Worm (Caenorhabditis elegans) whole organism, L4 larva: Measurements from ENCODE around the gene C52E2.4.

Source experiments
- Y75B8A.6 ChIP-seq: fragments of 200-800 bp; sonication (Bioruptor generic); IDR thresholded peaks from 2 replicates; pipeline ENCODE4 v1.3.6; 2022; ENCODE audit warnings: missing genetic modification reagents, missing genetic modification characterization, missing compliant biosample characterization
- ZK546.5 ChIP-seq, 2 experiments: sonication (generic microtip); optimal IDR thresholded peaks; 2 replicates each; lab custom pipeline; 2017; ENCODE audit warnings: missing biosample characterization in 2 of 2, missing genetic modification characterization in 2 of 2
- ama-1 ChIP-seq: fragments of 150-350 bp; optimal IDR thresholded peaks from 2 replicates; lab custom pipeline; 2014; ENCODE audit warnings: inconsistent platforms, mixed read lengths
- fos-1 ChIP-seq: fragments of 150-350 bp; optimal IDR thresholded peaks from 2 replicates; lab custom pipeline; 2014; ENCODE audit warnings: missing biosample characterization, missing genetic modification characterization
- saeg-2 ChIP-seq: fragments of 200-800 bp; sonication (Bioruptor generic); IDR thresholded peaks from 2 replicates; pipeline ENCODE4 v1.3.6; 2022; ENCODE audit warnings: missing genetic modification reagents, missing genetic modification characterization, missing compliant biosample characterization
- snpc-4 ChIP-seq: fragments of 150-350 bp; optimal IDR thresholded peaks from 2 replicates; lab custom pipeline; 2014; ENCODE audit warnings: missing biosample characterization, missing genetic modification characterization
- tra-1 ChIP-seq: fragments of 200-800 bp; sonication (Bioruptor generic); IDR thresholded peaks from 2 replicates; pipeline ENCODE4 v1.3.6; 2022; ENCODE audit warnings: missing genetic modification reagents, missing genetic modification characterization, missing compliant biosample characterization
- unc-39 ChIP-seq: sonication (generic microtip); optimal IDR thresholded peaks from 2 replicates; lab custom pipeline; 2017; ENCODE audit warnings: missing biosample characterization, missing genetic modification characterization
- unc-62 ChIP-seq, 3 experiments: fragments of 150-350 bp in 1 of 3; sonication (generic microtip); optimal IDR thresholded peaks in 2 of 3; peaks in 1 of 3; 1 replicate in 1 of 3; 2 replicates in 2 of 3; lab custom pipeline; 2014 to 2017; ENCODE audit warnings: missing biosample characterization in 3 of 3, missing genetic modification characterization in 3 of 3, missing genetic modification reagents in 3 of 3, missing genotype in 1 of 3

ce11 chrII:1842894-1843293 is at the start of gene C52E2.4, which contains the start of gene C52E2.5:
- TF ChIP-seq unc-39 (tag; lab: Kevin White, UChicago) (no peak), tra-1 (GFP tag; lab: Robert Waterston, UW) (no peak), ama-1 (lab: Kevin White, UChicago) (no peak), fos-1 (no peak), saeg-2 (no peak), unc-62 (GFP tag; optimal IDR thresholded peaks at IDR 0.05 in 1 of 2; lab: Kevin White, UChicago) (no peak), unc-62 (tag; optimal IDR thresholded peaks at IDR 0.05; lab: Kevin White, UChicago) (no peak), snpc-4 (no peak), Y75B8A.6 (no peak), ZK546.5 (tag; optimal IDR thresholded peaks at IDR 0.05; lab: Kevin White, UChicago) (no peak)
